Worm (Caenorhabditis elegans): ENCODE measurements around the gene paic-1.

The paic-1 gene

ce11 chrII:4376295-4377172, 4.2 kb upstream of the paic-1 start, which contains the start of gene ntl-2 (continued):
- TF ChIP-seq lin-39 (tag; optimal IDR thresholded peaks at IDR 0.05) (no peak), unc-55 (GFP tag; optimal IDR thresholded peaks at IDR 0.05) (peak; percentile 94), C34F6.9 (tag; optimal IDR thresholded peaks at IDR 0.05) (peak; percentile 96), gmeb-1 (tag; optimal IDR thresholded peaks at IDR 0.05) (peak; percentile 89), skn-1 (tag; optimal IDR thresholded peaks at IDR 0.05) (peak; percentile 55), snpc-4 (tag; optimal IDR thresholded peaks at IDR 0.05) (peak; percentile 67), unc-39 (tag; optimal IDR thresholded peaks at IDR 0.05) (no peak), lin-11 (tag; optimal IDR thresholded peaks at IDR 0.05) (peak; percentile 85), lin-13 (GFP tag; optimal IDR thresholded peaks at IDR 0.05) (peak; percentile 95), F13H6.1 (tag; optimal IDR thresholded peaks at IDR 0.05) (peak; percentile 97)

- TF ChIP-seq nhr-237 (tag; optimal IDR thresholded peaks at IDR 0.05), result no peak
- TF ChIP-seq lin-11 (tag; optimal IDR thresholded peaks at IDR 0.05), result no peak
- no peak for TF ChIP-seq R02D3.7 (tag; optimal IDR thresholded peaks at IDR 0.05)
- TF ChIP-seq nhr-25 (tag; optimal IDR thresholded peaks at IDR 0.05), result no peak
- TF ChIP-seq crh-2 (tag; optimal IDR thresholded peaks at IDR 0.05), result no peak
- TF ChIP-seq ceh-82 (tag; optimal IDR thresholded peaks at IDR 0.05), result no peak
- no peak for TF ChIP-seq sma-9 (GFP tag; optimal IDR thresholded peaks at IDR 0.05)
- TF ChIP-seq sma-9 (tag; optimal IDR thresholded peaks at IDR 0.05), result no peak
- TF ChIP-seq nhr-23 (tag; optimal IDR thresholded peaks at IDR 0.05), result no peak
- TF ChIP-seq Y55F3AM.14 (GFP tag; optimal IDR thresholded peaks at IDR 0.05), result no peak
Observed at ce11 chrII:4374885-4375284, 2.6 kb upstream of the paic-1 start.

DNA sequence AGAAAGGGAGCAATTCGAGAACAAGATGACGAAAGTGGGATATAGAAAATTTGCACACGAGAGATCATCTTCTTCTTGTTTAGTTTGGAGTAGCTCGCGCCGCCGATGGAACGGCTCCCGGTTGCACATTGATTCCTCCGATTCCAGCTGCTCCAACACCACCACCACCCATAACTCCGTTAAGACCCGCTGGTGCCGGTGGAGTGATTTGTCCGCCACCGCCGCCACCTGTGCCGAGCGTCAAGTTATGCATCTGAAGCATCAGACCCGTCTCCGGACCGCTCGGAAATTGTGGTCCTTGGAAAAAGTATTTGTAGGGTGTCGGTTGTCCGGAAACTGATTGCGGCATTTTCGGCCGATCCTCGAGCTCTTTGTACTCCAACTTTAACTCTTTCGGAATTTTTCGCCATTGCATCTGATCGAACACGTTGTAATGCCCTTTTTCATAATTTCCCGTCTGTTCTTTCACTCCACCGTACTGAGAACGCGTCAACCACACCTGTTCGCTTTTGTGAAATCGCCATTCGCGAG, 607 bp upstream of the paic-1 start:
- no peak for TF ChIP-seq egl-27 (tag; optimal IDR thresholded peaks at IDR 0.05)
- no peak for TF ChIP-seq dmd-4 (tag; optimal IDR thresholded peaks at IDR 0.05)
- no peak for TF ChIP-seq R02D3.7 (tag; optimal IDR thresholded peaks at IDR 0.05)
- no peak for TF ChIP-seq peb-1 (tag; optimal IDR thresholded peaks at IDR 0.05)
- no peak for TF ChIP-seq nhr-237 (tag; optimal IDR thresholded peaks at IDR 0.05)
- no peak for TF ChIP-seq ZK546.5 (tag; optimal IDR thresholded peaks at IDR 0.05)
- no peak for TF ChIP-seq aly-2 (tag; optimal IDR thresholded peaks at IDR 0.05)
- TF ChIP-seq sma-3 (GFP tag; optimal IDR thresholded peaks at IDR 0.05), result no peak
- TF ChIP-seq nhr-11 (tag; optimal IDR thresholded peaks at IDR 0.05), result no peak
- no peak for TF ChIP-seq elt-3 (tag; optimal IDR thresholded peaks at IDR 0.05)
- TF ChIP-seq sma-9 (GFP tag; optimal IDR thresholded peaks at IDR 0.05), result no peak
- no peak for TF ChIP-seq sma-9 (tag; optimal IDR thresholded peaks at IDR 0.05)
- TF ChIP-seq lin-11 (tag; optimal IDR thresholded peaks at IDR 0.05), result no peak
- TF ChIP-seq nhr-10 (tag; optimal IDR thresholded peaks at IDR 0.05), result no peak

DNA sequence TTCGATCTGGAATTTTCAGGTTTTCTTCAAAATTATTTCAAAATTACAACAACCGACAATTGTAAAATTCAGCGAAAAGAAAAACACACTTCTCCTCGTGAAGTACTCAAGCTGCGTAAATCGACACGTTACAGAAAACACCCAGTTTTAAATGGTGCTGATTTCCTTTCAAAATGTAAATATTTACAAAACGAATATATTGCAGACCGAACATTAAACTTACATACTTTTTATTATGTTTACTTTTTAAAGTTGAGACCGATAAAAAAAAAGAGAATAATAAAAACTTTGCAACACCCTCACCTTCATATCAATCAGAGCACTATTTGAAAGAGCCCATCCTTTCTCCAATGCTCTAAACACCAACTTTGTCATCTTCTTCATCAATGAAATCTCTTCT, 1.5 kb downstream of the paic-1 start:
- no peak for TF ChIP-seq gmeb-1 (tag; optimal IDR thresholded peaks at IDR 0.05)
- no peak for TF ChIP-seq nhr-23 (tag; optimal IDR thresholded peaks at IDR 0.05)
- TF ChIP-seq lin-11 (tag; optimal IDR thresholded peaks at IDR 0.05), result no peak
- no peak for TF ChIP-seq unc-62 (GFP tag; optimal IDR thresholded peaks at IDR 0.05)
- no peak for TF ChIP-seq C34F6.9 (tag; optimal IDR thresholded peaks at IDR 0.05)
- no peak for TF ChIP-seq nhr-77 (tag; optimal IDR thresholded peaks at IDR 0.05)
- TF ChIP-seq lin-13 (GFP tag; optimal IDR thresholded peaks at IDR 0.05), result no peak
- no peak for TF ChIP-seq fos-1 (tag; optimal IDR thresholded peaks at IDR 0.05)
- TF ChIP-seq alr-1 (tag; optimal IDR thresholded peaks at IDR 0.05), result no peak
- no peak for TF ChIP-seq ztf-1 (GFP tag; conservative IDR thresholded peaks at IDR 0.05)

ce11 chrII:4369715-4370114, 2.6 kb downstream of the paic-1 start:
- TF ChIP-seq gmeb-1 (tag; optimal IDR thresholded peaks at IDR 0.05) (no peak), ztf-11 (tag; optimal IDR thresholded peaks at IDR 0.05) (no peak), R02D3.7 (tag; optimal IDR thresholded peaks at IDR 0.05) (no peak), ceh-82 (tag; optimal IDR thresholded peaks at IDR 0.05) (no peak), sma-9 (GFP tag; optimal IDR thresholded peaks at IDR 0.05) (no peak), sma-9 (tag; optimal IDR thresholded peaks at IDR 0.05) (no peak), fos-1 (tag; optimal IDR thresholded peaks at IDR 0.05) (no peak), nhr-12 (tag; optimal IDR thresholded peaks at IDR 0.05) (no peak), aly-2 (tag; optimal IDR thresholded peaks at IDR 0.05) (no peak), F13H6.1 (tag; optimal IDR thresholded peaks at IDR 0.05) (no peak), Y55F3AM.14 (GFP tag; optimal IDR thresholded peaks at IDR 0.05) (no peak), nhr-6 (tag; optimal IDR thresholded peaks at IDR 0.05) (no peak), ztf-1 (GFP tag; conservative IDR thresholded peaks at IDR 0.05) (no peak), elt-3 (tag; optimal IDR thresholded peaks at IDR 0.05) (no peak), sem-4 (tag; optimal IDR thresholded peaks at IDR 0.05) (no peak), unc-62 (GFP tag; optimal IDR thresholded peaks at IDR 0.05) (no peak), C34F6.9 (tag; optimal IDR thresholded peaks at IDR 0.05) (no peak), unc-39 (tag; optimal IDR thresholded peaks at IDR 0.05) (no peak)

Measured in whole organism, L2 larva.